Fruit fly (Drosophila melanogaster) whole organism, wandering third instar larva: ENCODE measurements around the gene CG32196.
A peak's percentile ranks its signal among the peaks of the same experiment; 100 is the strongest.

Experiments used
- CG32264 ChIP-seq: fragments of 200-800 bp; sonication (Bioruptor generic); optimal IDR thresholded peaks from 2 replicates; lab custom pipeline; 2016; ENCODE audit warnings: missing biosample characterization, missing genetic modification characterization
- CG9705 ChIP-seq: fragments of 200-800 bp; sonication (Bioruptor generic); optimal IDR thresholded peaks from 2 replicates; lab custom pipeline; 2018; ENCODE audit warnings: missing biosample characterization, mild to moderate bottlenecking, missing genetic modification characterization
- Dfd ChIP-seq: fragments of >200 bp; optimal IDR thresholded peaks from 2 replicates; lab custom pipeline; 2017; ENCODE audit warnings: missing biosample characterization, missing genetic modification characterization
- Dif ChIP-seq: fragments of 200-275, 200-300 bp; sonication (Bioruptor generic); optimal IDR thresholded peaks from 2 replicates; lab custom pipeline; 2018; ENCODE audit warnings: missing biosample characterization, missing genetic modification characterization; ENCODE audit not compliant: partially characterized antibody
- HLH106 ChIP-seq: fragments of 200-800 bp; optimal IDR thresholded peaks from 3 replicates; lab custom pipeline; 2019; ENCODE audit warnings: missing biosample characterization, mild to moderate bottlenecking, missing genetic modification characterization, moderate library complexity
- Hnf4 ChIP-seq: fragments of 200-800 bp; sonication (Bioruptor generic); optimal IDR thresholded peaks from 2 replicates; lab custom pipeline; 2016; ENCODE audit warnings: missing biosample characterization, mild to moderate bottlenecking, missing genetic modification characterization
- Hr83 ChIP-seq: fragments of 200-300 bp; sonication (Bioruptor generic); optimal IDR thresholded peaks from 2 replicates; lab custom pipeline; 2016; ENCODE audit warnings: missing biosample characterization, mild to moderate bottlenecking, missing genetic modification characterization, moderate library complexity; ENCODE audit not compliant: poor library complexity, severe bottlenecking
- Jra ChIP-seq: sonication (Bioruptor generic); optimal IDR thresholded peaks from 2 replicates; lab custom pipeline; 2016; ENCODE audit warnings: missing biosample characterization, missing genetic modification characterization
- Mio ChIP-seq: sonication (Bioruptor generic); optimal IDR thresholded peaks from 2 replicates; lab custom pipeline; 2016; ENCODE audit warnings: missing biosample characterization, missing genetic modification characterization
- Myc ChIP-seq: fragments of >200 bp; optimal IDR thresholded peaks from 2 replicates; lab custom pipeline; 2017
- N ChIP-seq: fragments of >200 bp; optimal IDR thresholded peaks from 2 replicates; lab custom pipeline; 2018; ENCODE audit warnings: missing biosample characterization, missing external identifiers, missing genetic modification characterization
- OdsH ChIP-seq: fragments of 200-800 bp; sonication (Bioruptor generic); optimal IDR thresholded peaks from 2 replicates; lab custom pipeline; 2016; ENCODE audit warnings: missing biosample characterization, mild to moderate bottlenecking, missing genetic modification characterization
- Rel ChIP-seq, 2 experiments: fragments of 200-800 bp; sonication (Bioruptor generic) in 1 of 2; optimal IDR thresholded peaks; 2 replicates in 1 of 2; 3 replicates in 1 of 2; lab custom pipeline; 2016 to 2019; ENCODE audit warnings: mild to moderate bottlenecking in 2 of 2, missing biosample characterization in 2 of 2, missing genetic modification characterization in 2 of 2, moderate library complexity in 1 of 2
- Vsx2 ChIP-seq: fragments of 200-300, 225-300 bp; sonication (Bioruptor generic); optimal IDR thresholded peaks from 2 replicates; lab custom pipeline; 2018; ENCODE audit warnings: missing biosample characterization, missing genetic modification characterization; ENCODE audit not compliant: partially characterized antibody
- brk ChIP-seq: fragments of 200-800 bp; sonication (Bioruptor generic); optimal IDR thresholded peaks from 2 replicates; lab custom pipeline; 2016; ENCODE audit warnings: missing biosample characterization, mild to moderate bottlenecking, missing genetic modification characterization
- dl ChIP-seq, 2 experiments: fragments of 175-275, 200-275 bp in 1 of 2; fragments of 200-275 bp in 1 of 2; sonication (Bioruptor generic); optimal IDR thresholded peaks; lab custom pipeline; 2018; ENCODE audit warnings: mild to moderate bottlenecking in 2 of 2, missing biosample characterization in 2 of 2, missing genetic modification characterization in 2 of 2, moderate library complexity in 2 of 2; ENCODE audit not compliant: partially characterized antibody in 2 of 2, insufficient read depth in 1 of 2
- dmrt93B ChIP-seq: fragments of 200-800 bp; sonication (Bioruptor generic); optimal IDR thresholded peaks from 2 replicates; lab custom pipeline; 2018; ENCODE audit warnings: missing biosample characterization, mild to moderate bottlenecking, missing genetic modification characterization
- dsf ChIP-seq: sonication (Bioruptor generic); optimal IDR thresholded peaks from 2 replicates; lab custom pipeline; 2016; ENCODE audit warnings: missing biosample characterization, missing genetic modification characterization, borderline replicate concordance
- ey ChIP-seq: fragments of 200-800 bp; sonication (Bioruptor generic); optimal IDR thresholded peaks from 2 replicates; lab custom pipeline; 2016; ENCODE audit warnings: missing biosample characterization, missing genetic modification characterization
- foxo ChIP-seq, 2 experiments: fragments of 200-800 bp; sonication (Bioruptor generic); optimal IDR thresholded peaks; 2 replicates in 1 of 2; 3 replicates in 1 of 2; lab custom pipeline; 2016 to 2017; ENCODE audit warnings: missing biosample characterization in 2 of 2, missing genetic modification characterization in 2 of 2
- h ChIP-seq: fragments of 200-800 bp; sonication (Bioruptor generic); optimal IDR thresholded peaks from 3 replicates; lab custom pipeline; 2016; ENCODE audit warnings: missing biosample characterization, mild to moderate bottlenecking, missing genetic modification characterization
- jim ChIP-seq: fragments of 175-275, 200-325 bp; sonication (Bioruptor generic); optimal IDR thresholded peaks from 2 replicates; lab custom pipeline; 2016; ENCODE audit warnings: missing biosample characterization, mild to moderate bottlenecking, missing genetic modification characterization
- pan ChIP-seq: fragments of >200 bp; optimal IDR thresholded peaks from 2 replicates; lab custom pipeline; 2017
- psq ChIP-seq: fragments of 200-800 bp; sonication (Bioruptor generic); optimal IDR thresholded peaks from 3 replicates; lab custom pipeline; 2017; ENCODE audit warnings: missing biosample characterization, mild to moderate bottlenecking, missing genetic modification characterization, moderate library complexity
- rgr ChIP-seq: fragments of 200-800 bp; sonication (Bioruptor generic); optimal IDR thresholded peaks from 3 replicates; lab custom pipeline; 2016; ENCODE audit warnings: missing biosample characterization, mild to moderate bottlenecking, missing genetic modification characterization
- sage ChIP-seq: fragments of 200-800 bp; sonication (Bioruptor generic); optimal IDR thresholded peaks from 2 replicates; lab custom pipeline; 2016; ENCODE audit warnings: missing biosample characterization, mild to moderate bottlenecking, missing genetic modification characterization
- tai ChIP-seq: sonication (Bioruptor generic); optimal IDR thresholded peaks from 2 replicates; lab custom pipeline; 2016; ENCODE audit warnings: missing biosample characterization, missing genetic modification characterization
- usp ChIP-seq: fragments of >200 bp; optimal IDR thresholded peaks from 2 replicates; lab custom pipeline; 2017; ENCODE audit warnings: missing biosample characterization, missing genetic modification characterization
- woc ChIP-seq: sonication (Bioruptor generic); optimal IDR thresholded peaks from 2 replicates; lab custom pipeline; 2016; ENCODE audit warnings: missing biosample characterization, mild to moderate bottlenecking, missing genetic modification characterization

The CG32196 gene

dm6 chr3L:18430600-18430999 is 30.2 kb downstream of the CG32196 start:
- peak in 1 of 2 experiments; percentile 1 for TF ChIP-seq foxo (GFP tag; optimal IDR thresholded peaks at IDR 0.05; lab: Kevin White, UChicago)
- TF ChIP-seq Mio (GFP tag; lab: Kevin White, UChicago), result no peak
- TF ChIP-seq OdsH (GFP tag; lab: Kevin White, UChicago), result no peak

- TF ChIP-seq woc (GFP tag; lab: Kevin White, UChicago) (no peak), jim (GFP tag; lab: Kevin White, UChicago) (no peak), h (GFP tag; lab: Kevin White, UChicago) (no peak), N (no peak), CG32264 (GFP tag; lab: Kevin White, UChicago) (no peak), rgr (GFP tag; lab: Kevin White, UChicago) (no peak), Vsx2 (GFP tag; lab: Kevin White, UChicago) (no peak), psq (GFP tag; lab: Kevin White, UChicago) (no peak), Dif (GFP tag; lab: Kevin White, UChicago) (no peak)
Observed at dm6 chr3L:18425288-18425687, 35.5 kb downstream of the CG32196 start.

dm6 chr3L:18423011-18423410 is 37.8 kb downstream of the CG32196 start:
- TF ChIP-seq HLH106 (tag; lab: Kevin White, UChicago) (peak; percentile 6), h (GFP tag; lab: Kevin White, UChicago) (peak; percentile 10), dl (GFP tag; optimal IDR thresholded peaks at IDR 0.05; lab: Kevin White, UChicago; ENCODE audit: insufficient read depth in 1 of 2, partially characterized antibody in 2 of 2) (no peak), woc (GFP tag; lab: Kevin White, UChicago) (no peak), Vsx2 (GFP tag; lab: Kevin White, UChicago) (no peak), Jra (GFP tag; lab: Kevin White, UChicago) (no peak), ey (GFP tag; lab: Kevin White, UChicago) (peak; percentile 25), Myc (lab: Kevin White, UChicago) (no peak), pan (lab: Kevin White, UChicago) (no peak), CG9705 (GFP tag; lab: Kevin White, UChicago) (no peak), Hr83 (GFP tag; lab: Kevin White, UChicago) (no peak), N (no peak), brk (GFP tag; lab: Kevin White, UChicago) (no peak), dsf (GFP tag; lab: Kevin White, UChicago) (no peak), Hnf4 (GFP tag; lab: Kevin White, UChicago) (no peak), sage (GFP tag; lab: Kevin White, UChicago) (no peak), dmrt93B (no peak)

dm6 chr3L:18417820-18418219 is 43.0 kb downstream of the CG32196 start:
- TF ChIP-seq foxo (GFP tag; optimal IDR thresholded peaks at IDR 0.05; lab: Kevin White, UChicago) (no peak), Rel (GFP tag; optimal IDR thresholded peaks at IDR 0.05; lab: Kevin White, UChicago) (no peak), Rel (tag; optimal IDR thresholded peaks at IDR 0.05; lab: Kevin White, UChicago) (no peak), HLH106 (tag; lab: Kevin White, UChicago) (no peak), rgr (GFP tag; lab: Kevin White, UChicago) (no peak), OdsH (GFP tag; lab: Kevin White, UChicago) (no peak), psq (GFP tag; lab: Kevin White, UChicago) (no peak), tai (GFP tag; lab: Kevin White, UChicago) (no peak), Mio (GFP tag; lab: Kevin White, UChicago) (no peak), Jra (GFP tag; lab: Kevin White, UChicago) (no peak), pan (lab: Kevin White, UChicago) (no peak), usp (GFP tag; lab: Kevin White, UChicago) (no peak), CG9705 (GFP tag; lab: Kevin White, UChicago) (no peak), Myc (lab: Kevin White, UChicago) (no peak), dsf (GFP tag; lab: Kevin White, UChicago) (no peak), woc (GFP tag; lab: Kevin White, UChicago) (no peak)
- TF ChIP-seq, all 38 proteins: peak for 0

dm6 chr3L:18411334-18411733 is 49.5 kb downstream of the CG32196 start:
- TF ChIP-seq Dfd (GFP tag; lab: Kevin White, UChicago) (no peak), N (no peak), woc (GFP tag; lab: Kevin White, UChicago) (no peak), foxo (GFP tag; optimal IDR thresholded peaks at IDR 0.05; lab: Kevin White, UChicago) (no peak), Dif (GFP tag; lab: Kevin White, UChicago) (no peak), Hr83 (GFP tag; lab: Kevin White, UChicago) (no peak)
